Worm (Caenorhabditis elegans) whole organism, L4 larva: ENCODE measurements around the gene T13C2.3.

Experiments
- F26F4.8 ChIP-seq: fragments of 200-800 bp; sonication (Bioruptor generic); conservative IDR thresholded peaks from 2 replicates; pipeline ENCODE4 v1.3.6; 2022; ENCODE audit warnings: missing genetic modification characterization, missing compliant biosample characterization
- F37D6.2 ChIP-seq: sonication (generic microtip); optimal IDR thresholded peaks from 2 replicates; lab custom pipeline; 2016; ENCODE audit warnings: mild to moderate bottlenecking, missing genetic modification characterization, missing compliant biosample characterization
- R02D3.7 ChIP-seq: fragments of 150-350 bp; sonication (generic microtip); optimal IDR thresholded peaks from 3 replicates; lab custom pipeline; 2014; ENCODE audit warnings: missing biosample characterization, missing genetic modification characterization
- T26A8.4 ChIP-seq: fragments of 200-800 bp; sonication (Bioruptor generic); IDR thresholded peaks from 2 replicates; pipeline ENCODE4 v1.3.6; 2022; ENCODE audit warnings: missing genetic modification characterization, missing compliant biosample characterization
- Y75B8A.6 ChIP-seq: fragments of 200-800 bp; sonication (Bioruptor generic); IDR thresholded peaks from 2 replicates; pipeline ENCODE4 v1.3.6; 2022; ENCODE audit warnings: missing genetic modification reagents, missing genetic modification characterization, missing compliant biosample characterization
- aha-1 ChIP-seq: fragments of 150-350 bp; peaks from one replicate; lab custom pipeline; 2014; ENCODE audit warnings: missing biosample characterization, missing genetic modification characterization
- aly-2 ChIP-seq: sonication (generic microtip); optimal IDR thresholded peaks from 2 replicates; lab custom pipeline; 2018; ENCODE audit warnings: missing biosample characterization, missing genetic modification characterization
- ama-1 ChIP-seq: fragments of 150-350 bp; optimal IDR thresholded peaks from 2 replicates; lab custom pipeline; 2014; ENCODE audit warnings: inconsistent platforms, mixed read lengths
- arid-1 ChIP-seq: fragments of 200-800 bp; sonication (Bioruptor generic); conservative IDR thresholded peaks from 2 replicates; pipeline ENCODE4 v1.3.6; 2022; ENCODE audit warnings: missing genetic modification reagents, missing genetic modification characterization, missing compliant biosample characterization
- attf-4 ChIP-seq: sonication (generic microtip); optimal IDR thresholded peaks from 3 replicates; lab custom pipeline; 2017; ENCODE audit warnings: missing biosample characterization, missing genetic modification characterization
- ceh-28 ChIP-seq: fragments of 150-350 bp; optimal IDR thresholded peaks from 2 replicates; lab custom pipeline; 2014; ENCODE audit warnings: missing biosample characterization, missing genetic modification reagents, missing genetic modification characterization
- ceh-62 ChIP-seq: sonication (generic microtip); optimal IDR thresholded peaks from 2 replicates; lab custom pipeline; 2017; ENCODE audit warnings: missing biosample characterization, missing genetic modification characterization
- ceh-82 ChIP-seq: sonication (generic microtip); optimal IDR thresholded peaks from 2 replicates; lab custom pipeline; 2017; ENCODE audit warnings: missing biosample characterization, missing genetic modification characterization
- ces-1 ChIP-seq: fragments of 150-350 bp; sonication (generic microtip); optimal IDR thresholded peaks from 4 replicates; lab custom pipeline; 2014; ENCODE audit warnings: missing biosample characterization, missing genetic modification reagents, missing genetic modification characterization
- daf-16 ChIP-seq, 3 experiments: sonication (generic microtip); optimal IDR thresholded peaks; 2 replicates each; lab custom pipeline; 2016 to 2017; ENCODE audit warnings: missing genetic modification characterization in 3 of 3, missing genetic modification reagents in 3 of 3, mild to moderate bottlenecking in 2 of 3, missing compliant biosample characterization in 2 of 3, missing biosample characterization in 1 of 3, moderate library complexity in 1 of 3
- daf-8 ChIP-seq: fragments of 200-800 bp; sonication (Bioruptor generic); IDR thresholded peaks from 2 replicates; pipeline ENCODE4 v1.3.6; 2022; ENCODE audit warnings: missing genetic modification characterization, missing compliant biosample characterization
- dmd-8 ChIP-seq: fragments of 200-800 bp; sonication (Bioruptor generic); IDR thresholded peaks from 2 replicates; pipeline ENCODE4 v1.3.6; 2022; ENCODE audit warnings: missing genetic modification characterization, missing compliant biosample characterization
- dmd-9 ChIP-seq: fragments of 200-800 bp; sonication (Bioruptor generic); IDR thresholded peaks from 2 replicates; pipeline ENCODE4 v1.3.6; 2022; ENCODE audit warnings: missing genetic modification reagents, missing genetic modification characterization, missing compliant biosample characterization
- dpl-1 ChIP-seq: fragments of 150-350 bp; optimal IDR thresholded peaks from 2 replicates; lab custom pipeline; 2014; ENCODE audit warnings: missing biosample characterization, missing genetic modification reagents, missing genetic modification characterization
- duxl-1 ChIP-seq: sonication (generic microtip); optimal IDR thresholded peaks from 2 replicates; lab custom pipeline; 2016; ENCODE audit warnings: mild to moderate bottlenecking, missing genetic modification characterization, moderate library complexity, missing compliant biosample characterization; ENCODE audit not compliant: poor library complexity
- hif-1 ChIP-seq, 2 experiments: sonication (generic microtip); optimal IDR thresholded peaks; 2 replicates each; lab custom pipeline; 2016 to 2017; ENCODE audit warnings: missing compliant biosample characterization in 2 of 2, missing genetic modification characterization in 2 of 2, missing genetic modification reagents in 2 of 2, missing genotype in 2 of 2, mild to moderate bottlenecking in 1 of 2
- hlh-11 ChIP-seq: fragments of 200-800 bp; sonication (Bioruptor generic); optimal IDR thresholded peaks from 2 replicates; lab custom pipeline; 2018; ENCODE audit warnings: mild to moderate bottlenecking, missing genetic modification characterization, missing compliant biosample characterization
- hlh-30 ChIP-seq: sonication (generic microtip); optimal IDR thresholded peaks from 2 replicates; lab custom pipeline; 2017; ENCODE audit warnings: antibody characterized with exemption, mild to moderate bottlenecking, missing genetic modification characterization, missing compliant biosample characterization; ENCODE audit not compliant: insufficient read depth
- hmg-1.1 ChIP-seq: fragments of 200-800 bp; sonication (Bioruptor generic); IDR thresholded peaks from 2 replicates; pipeline ENCODE4 v1.3.6; 2022; ENCODE audit warnings: missing genetic modification reagents, missing genetic modification characterization, missing compliant biosample characterization
- jun-1 ChIP-seq: fragments of 150-350 bp; optimal IDR thresholded peaks from 2 replicates; lab custom pipeline; 2014; ENCODE audit warnings: missing biosample characterization, missing genetic modification reagents, missing genetic modification characterization
- lim-7 ChIP-seq: fragments of 200-800 bp; sonication (Bioruptor generic); IDR thresholded peaks from 2 replicates; pipeline ENCODE4 v1.3.6; 2022; ENCODE audit warnings: missing genetic modification characterization, missing compliant biosample characterization
- lin-13 ChIP-seq: fragments of 150-350 bp; optimal IDR thresholded peaks from 2 replicates; lab custom pipeline; 2014; ENCODE audit warnings: missing biosample characterization, missing genetic modification reagents, missing genetic modification characterization
- lir-3 ChIP-seq: sonication (generic microtip); optimal IDR thresholded peaks from 2 replicates; lab custom pipeline; 2016; ENCODE audit warnings: mild to moderate bottlenecking, missing genetic modification characterization, missing compliant biosample characterization
- madf-9 ChIP-seq: fragments of 200-800 bp; sonication (Bioruptor generic); conservative IDR thresholded peaks from 2 replicates; pipeline ENCODE4 v1.3.6; 2022; ENCODE audit warnings: missing genetic modification reagents, missing genetic modification characterization, missing compliant biosample characterization
- mdl-1 ChIP-seq, 2 experiments: fragments of 150-350 bp in 1 of 2; sonication (generic microtip) in 1 of 2; optimal IDR thresholded peaks; 2 replicates each; lab custom pipeline; 2014 to 2017; ENCODE audit warnings: missing biosample characterization in 2 of 2, missing genetic modification characterization in 2 of 2
- mdt-29 ChIP-seq: fragments of 200-800 bp; sonication (Bioruptor generic); IDR thresholded peaks from 2 replicates; pipeline ENCODE4 v1.3.6; 2022; ENCODE audit warnings: missing genetic modification reagents, missing genetic modification characterization, missing compliant biosample characterization
- mes-2 ChIP-seq: sonication (generic microtip); optimal IDR thresholded peaks from 2 replicates; lab custom pipeline; 2016; ENCODE audit warnings: missing genotype, mild to moderate bottlenecking, missing genetic modification characterization, missing compliant biosample characterization; ENCODE audit not compliant: poor library complexity, severe bottlenecking
- mxl-3 ChIP-seq: fragments of 200-800 bp; sonication (Bioruptor generic); optimal IDR thresholded peaks from 2 replicates; lab custom pipeline; 2018; ENCODE audit warnings: mild to moderate bottlenecking, missing genetic modification characterization, missing compliant biosample characterization
- nhr-11 ChIP-seq: fragments of 150-350 bp; optimal IDR thresholded peaks from 2 replicates; lab custom pipeline; 2014; ENCODE audit warnings: missing biosample characterization, missing genetic modification characterization
- nhr-111 ChIP-seq: fragments of 200-800 bp; sonication (Bioruptor generic); optimal IDR thresholded peaks from 2 replicates; lab custom pipeline; 2018; ENCODE audit warnings: mild to moderate bottlenecking, missing genetic modification characterization, missing compliant biosample characterization
- nhr-25 ChIP-seq: sonication (generic microtip); optimal IDR thresholded peaks from 2 replicates; lab custom pipeline; 2017; ENCODE audit warnings: missing genetic modification characterization, mild to moderate bottlenecking, missing compliant biosample characterization, antibody characterized with exemption, moderate library complexity, borderline replicate concordance; ENCODE audit not compliant: insufficient read depth
- nhr-28 ChIP-seq: fragments of 150-350 bp; optimal IDR thresholded peaks from 2 replicates; lab custom pipeline; 2014; ENCODE audit warnings: missing biosample characterization, missing genetic modification characterization
- nhr-41 ChIP-seq: fragments of 200-800 bp; sonication (Bioruptor generic); IDR thresholded peaks from 2 replicates; pipeline ENCODE4 v1.3.6; 2022; ENCODE audit warnings: missing genetic modification reagents, missing genetic modification characterization, missing compliant biosample characterization
- nhr-42 ChIP-seq: fragments of 200-800 bp; sonication (Bioruptor generic); IDR thresholded peaks from 2 replicates; pipeline ENCODE4 v1.3.6; 2022; ENCODE audit warnings: missing genetic modification characterization, missing compliant biosample characterization
- nhr-48 ChIP-seq: sonication (generic microtip); optimal IDR thresholded peaks from 2 replicates; lab custom pipeline; 2016; ENCODE audit warnings: mild to moderate bottlenecking, missing genetic modification characterization, missing compliant biosample characterization
- nhr-6 ChIP-seq: fragments of 150-350 bp; optimal IDR thresholded peaks from 2 replicates; lab custom pipeline; 2014; ENCODE audit warnings: missing biosample characterization, missing genetic modification characterization
- php-3 ChIP-seq: fragments of 200-800 bp; sonication (Bioruptor generic); IDR thresholded peaks from 2 replicates; pipeline ENCODE4 v1.3.6; 2022; ENCODE audit warnings: missing genetic modification reagents, missing genetic modification characterization, missing compliant biosample characterization
- tra-1 ChIP-seq: fragments of 200-800 bp; sonication (Bioruptor generic); IDR thresholded peaks from 2 replicates; pipeline ENCODE4 v1.3.6; 2022; ENCODE audit warnings: missing genetic modification reagents, missing genetic modification characterization, missing compliant biosample characterization
- unc-62 ChIP-seq, 3 experiments: fragments of 150-350 bp in 1 of 3; sonication (generic microtip); optimal IDR thresholded peaks in 2 of 3; peaks in 1 of 3; 1 replicate in 1 of 3; 2 replicates in 2 of 3; lab custom pipeline; 2014 to 2017; ENCODE audit warnings: missing biosample characterization in 3 of 3, missing genetic modification characterization in 3 of 3, missing genetic modification reagents in 3 of 3, missing genotype in 1 of 3
- zfp-2 ChIP-seq: sonication (generic microtip); optimal IDR thresholded peaks from 2 replicates; lab custom pipeline; 2016; ENCODE audit warnings: mild to moderate bottlenecking, missing genetic modification characterization, missing compliant biosample characterization
- zfp-3 ChIP-seq: fragments of 200-800 bp; sonication (Bioruptor generic); conservative IDR thresholded peaks from 2 replicates; pipeline ENCODE4 v1.3.6; 2022; ENCODE audit warnings: missing genetic modification reagents, missing genetic modification characterization, missing compliant biosample characterization
- ztf-7 ChIP-seq: fragments of 150-350 bp; optimal IDR thresholded peaks from 2 replicates; lab custom pipeline; 2014; ENCODE audit warnings: missing biosample characterization, missing genetic modification characterization

T13C2.3 gene

ce11 chrII:6832207-6832606, 43.2 kb downstream of the T13C2.3 start:
- TF ChIP-seq hif-1 (tag; optimal IDR thresholded peaks at IDR 0.05; lab: Kevin White, UChicago), result no peak
- TF ChIP-seq ces-1, result peak; percentile 51
- no peak for TF ChIP-seq dmd-9
- no peak for TF ChIP-seq jun-1 (tag; lab: Kevin White, UChicago)

ce11 chrII:6832695-6833389, 43.8 kb downstream of the T13C2.3 start:
- TF ChIP-seq daf-16 (GFP tag; optimal IDR thresholded peaks at IDR 0.05; lab: Kevin White, UChicago) (peak in 1 of 2 experiments; percentile 17), daf-16 (tag; optimal IDR thresholded peaks at IDR 0.05; lab: Kevin White, UChicago) (no peak), lir-3 (tag; lab: Kevin White, UChicago) (no peak), hlh-11 (tag; lab: Kevin White, UChicago) (peak; percentile 23), nhr-28 (tag; lab: Kevin White, UChicago) (no peak), mxl-3 (GFP tag; lab: Kevin White, UChicago) (peak; percentile 7), F37D6.2 (tag; lab: Kevin White, UChicago) (no peak), ceh-62 (tag; lab: Kevin White, UChicago) (no peak), ceh-28 (no peak), daf-8 (GFP tag; lab: Robert Waterston, UW) (no peak), Y75B8A.6 (GFP tag; lab: Robert Waterston, UW) (no peak), mdt-29 (GFP tag; lab: Robert Waterston, UW) (no peak), lin-13 (no peak), dmd-9 (no peak), madf-9 (no peak), nhr-41 (GFP tag; lab: Robert Waterston, UW) (no peak), F26F4.8 (GFP tag; lab: Robert Waterston, UW) (no peak), attf-4 (tag; lab: Kevin White, UChicago) (no peak), T26A8.4 (GFP tag; lab: Robert Waterston, UW) (no peak), dpl-1 (GFP tag; lab: Kevin White, UChicago) (no peak), dmd-8 (GFP tag; lab: Robert Waterston, UW) (no peak), php-3 (GFP tag; lab: Robert Waterston, UW) (no peak), hlh-30 (peak; percentile 19), hif-1 (tag; optimal IDR thresholded peaks at IDR 0.05; lab: Kevin White, UChicago) (no peak), unc-62 (GFP tag; optimal IDR thresholded peaks at IDR 0.05 in 1 of 2; lab: Kevin White, UChicago) (peak in 1 of 2 experiments; percentile 76), unc-62 (tag; optimal IDR thresholded peaks at IDR 0.05; lab: Kevin White, UChicago) (no peak), aly-2 (no peak), ceh-82 (no peak), nhr-11 (no peak), mdl-1 (tag; optimal IDR thresholded peaks at IDR 0.05; lab: Kevin White, UChicago) (peak in 1 of 2 experiments; percentile 8), aha-1 (tag; lab: Kevin White, UChicago) (peak; percentile 55), zfp-3 (no peak), duxl-1 (tag; lab: Kevin White, UChicago) (no peak), ztf-7 (tag; lab: Kevin White, UChicago) (no peak), ama-1 (lab: Kevin White, UChicago) (no peak), nhr-25 (tag; lab: Kevin White, UChicago) (no peak), nhr-48 (tag; lab: Kevin White, UChicago) (no peak), zfp-2 (no peak), nhr-111 (GFP tag; lab: Kevin White, UChicago) (no peak), mes-2 (tag; lab: Kevin White, UChicago) (no peak), nhr-6 (tag; lab: Kevin White, UChicago) (no peak), lim-7 (no peak), tra-1 (GFP tag; lab: Robert Waterston, UW) (no peak), nhr-42 (GFP tag; lab: Robert Waterston, UW) (no peak), arid-1 (GFP tag; lab: Robert Waterston, UW) (no peak), hmg-1.1 (GFP tag; lab: Robert Waterston, UW) (0 out of 2 replicates have a peak, but pooled peaks have one; percentile 12), R02D3.7 (tag; lab: Kevin White, UChicago) (no peak)
